Fruit fly (Drosophila melanogaster): ENCODE results near the gene GstZ2.

GstZ2 gene

DNA sequence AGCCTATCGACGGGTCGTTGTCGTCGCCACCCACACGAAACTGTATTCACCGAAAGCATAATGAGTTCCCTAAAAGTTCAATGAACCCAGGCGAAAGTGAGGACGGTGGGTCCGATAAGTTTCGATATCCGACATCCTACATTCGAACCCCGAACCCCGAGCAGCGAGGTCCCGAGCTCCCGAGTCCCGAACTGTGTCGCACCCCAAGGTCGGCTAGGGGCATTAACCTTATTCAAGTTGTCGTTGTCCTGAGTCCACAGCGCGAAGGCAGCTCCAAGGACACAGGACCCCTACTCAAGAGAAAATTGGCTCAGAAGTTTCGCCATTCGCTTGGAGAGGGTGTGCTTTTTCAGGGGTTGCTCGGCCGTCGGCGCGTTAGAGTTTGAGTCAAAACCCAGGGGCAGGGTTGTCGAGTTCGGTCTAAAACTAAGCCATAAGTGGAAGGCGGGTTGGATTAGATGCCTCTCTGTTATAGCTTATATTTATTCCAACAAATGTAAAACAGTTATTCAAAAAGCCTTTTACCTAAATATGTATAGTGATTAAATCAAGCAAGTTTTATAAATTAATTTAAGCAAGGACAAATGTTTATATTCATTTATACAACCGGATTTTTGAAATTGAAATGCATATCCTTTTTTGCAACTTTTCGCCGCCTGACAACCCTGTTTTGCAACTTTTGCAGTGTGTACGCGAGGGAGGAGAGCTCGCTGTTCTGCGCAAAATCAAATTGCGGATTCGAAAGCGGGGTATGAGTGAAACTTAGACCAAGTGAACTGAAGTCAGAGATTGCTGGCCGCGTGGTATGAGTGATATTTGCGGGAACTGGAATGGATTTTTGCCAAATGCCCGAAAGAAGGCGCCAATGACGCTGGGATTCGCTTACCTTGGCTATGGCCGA, 817 bp downstream of the GstZ2 start (continued):
- TF ChIP-seq esg (GFP tag; conservative IDR thresholded peaks at IDR 0.05) (peak; percentile 45), luna (GFP tag; optimal IDR thresholded peaks at IDR 0.05) (no peak), Hr51 (GFP tag; optimal IDR thresholded peaks at IDR 0.05) (peak; percentile 51 to 83), CG30431 (GFP tag; optimal IDR thresholded peaks at IDR 0.05) (peak; percentile 13), CG12942 (GFP tag; optimal IDR thresholded peaks at IDR 0.05) (no peak), CG1602 (GFP tag; optimal IDR thresholded peaks at IDR 0.05) (no peak), pan (optimal IDR thresholded peaks at IDR 0.05) (no peak), pan (GFP tag; optimal IDR thresholded peaks at IDR 0.05 in 1 of 2, IDR thresholded peaks at IDR 0.05 in 1 of 2) (peak in 1 of 2 experiments; percentile 59), CoRest (tag; optimal IDR thresholded peaks at IDR 0.05) (peak; percentile 79), CG10209 (GFP tag; optimal IDR thresholded peaks at IDR 0.05) (peak; percentile 62), CG11560 (tag; IDR thresholded peaks at IDR 0.05) (no peak), Bgb (GFP tag; IDR thresholded peaks at IDR 0.05; ENCODE audit: partially characterized antibody) (no peak), D (optimal IDR thresholded peaks at IDR 0.05) (no peak), D (GFP tag; optimal IDR thresholded peaks at IDR 0.05) (peak; percentile 41), CG3838 (GFP tag; optimal IDR thresholded peaks at IDR 0.05) (no peak), CG10321 (GFP tag; IDR thresholded peaks at IDR 0.05) (no peak), run (tag; optimal IDR thresholded peaks at IDR 0.05) (peak; percentile 50), tll (GFP tag; optimal IDR thresholded peaks at IDR 0.05) (no peak), seq (GFP tag; IDR thresholded peaks at IDR 0.05) (peak; percentile 73), CG6813 (GFP tag; optimal IDR thresholded peaks at IDR 0.05) (peak; percentile 73), Scr (GFP tag; IDR thresholded peaks at IDR 0.05; ENCODE audit: partially characterized antibody) (no peak), CG3407 (GFP tag; optimal IDR thresholded peaks at IDR 0.05) (peak; percentile 14), kah (GFP tag; optimal IDR thresholded peaks at IDR 0.05) (peak; percentile 28), CG33557 (GFP tag; optimal IDR thresholded peaks at IDR 0.05) (no peak), ham (GFP tag; IDR thresholded peaks at IDR 0.05) (no peak), ase (GFP tag; IDR thresholded peaks at IDR 0.05) (no peak), CG34224 (GFP tag; IDR thresholded peaks at IDR 0.05; ENCODE audit: partially characterized antibody) (no peak), sens (GFP tag) (peak; percentile 82), Oli (tag; optimal IDR thresholded peaks at IDR 0.05) (peak; percentile 62), caup (GFP tag; optimal IDR thresholded peaks at IDR 0.05; ENCODE audit: severe bottlenecking) (peak; percentile 80), CG33213 (GFP tag; optimal IDR thresholded peaks at IDR 0.05) (no peak), danr (GFP tag; IDR thresholded peaks at IDR 0.05) (no peak), YL-1 (GFP tag; optimal IDR thresholded peaks at IDR 0.05) (no peak), emc (GFP tag; optimal IDR thresholded peaks at IDR 0.05) (no peak), CG43689 (GFP tag; IDR thresholded peaks at IDR 0.05) (no peak), CG8359 (GFP tag; optimal IDR thresholded peaks at IDR 0.05; ENCODE audit: borderline replicate concordance) (peak; percentile 25), CG14965 (GFP tag; optimal IDR thresholded peaks at IDR 0.05; ENCODE audit: borderline replicate concordance) (no peak), stc (GFP tag; IDR thresholded peaks at IDR 0.05) (peak; percentile 77), CG2889 (GFP tag; IDR thresholded peaks at IDR 0.05) (no peak), CG4854 (GFP tag; optimal IDR thresholded peaks at IDR 0.05) (peak; percentile 27), ro (GFP tag; IDR thresholded peaks at IDR 0.05) (no peak), sima (GFP tag; optimal IDR thresholded peaks at IDR 0.05) (no peak), zfh2 (GFP tag; optimal IDR thresholded peaks at IDR 0.05) (peak; percentile 43), Aef1 (GFP tag; IDR thresholded peaks at IDR 0.05) (peak; percentile 27; the same call in 1 of the 3 replicates), dmrt99B (tag; optimal IDR thresholded peaks at IDR 0.05) (peak; percentile 79), crc (GFP tag; optimal IDR thresholded peaks at IDR 0.05) (no peak), CG9876 (GFP tag; optimal IDR thresholded peaks at IDR 0.05) (no peak), C15 (GFP tag; IDR thresholded peaks at IDR 0.05) (no peak), CG18599 (GFP tag; optimal IDR thresholded peaks at IDR 0.05) (peak; percentile 93)
